Fruit fly (Drosophila melanogaster): ENCODE data around the gene Dred.

Gene Dred

dm6 chr3L:19562146-19562700 is 18.2 kb upstream of the Dred start:
- TF ChIP-seq Snoo (tag; optimal IDR thresholded peaks at IDR 0.05) (no peak), CG8159 (tag; optimal IDR thresholded peaks at IDR 0.05) (no peak), rn (GFP tag; IDR thresholded peaks at IDR 0.05) (no peak), EcR (GFP tag; optimal IDR thresholded peaks at IDR 0.05) (peak; percentile 82), CG17806 (tag; optimal IDR thresholded peaks at IDR 0.05) (no peak), CG12605 (GFP tag; IDR thresholded peaks at IDR 0.05) (peak; percentile 30; the same call in 1 of the 2 replicates), fd96Ca (GFP tag; IDR thresholded peaks at IDR 0.05) (no peak; the same call in 2 of the 3 replicates)

- TF ChIP-seq CG17806 (tag; optimal IDR thresholded peaks at IDR 0.05) (peak; percentile 78), Pif1A (GFP tag; optimal IDR thresholded peaks at IDR 0.05) (peak; percentile 67), CG12605 (GFP tag; IDR thresholded peaks at IDR 0.05) (peak; percentile 68), CG4496 (GFP tag; IDR thresholded peaks at IDR 0.05) (peak; percentile 78; the same call in 2 of the 3 replicates), Pif1B (GFP tag; optimal IDR thresholded peaks at IDR 0.05) (peak; percentile 48), CG34367 (tag; optimal IDR thresholded peaks at IDR 0.05) (peak; percentile 60), Snoo (tag; optimal IDR thresholded peaks at IDR 0.05) (peak; percentile 79), CG9948 (tag; optimal IDR thresholded peaks at IDR 0.05) (peak; percentile 83), gl (tag; optimal IDR thresholded peaks at IDR 0.05) (no peak), CG13204 (GFP tag; optimal IDR thresholded peaks at IDR 0.05) (no peak), CG14655 (GFP tag; optimal IDR thresholded peaks at IDR 0.05) (peak; percentile 71), EcR (GFP tag; optimal IDR thresholded peaks at IDR 0.05) (no peak), rn (GFP tag; IDR thresholded peaks at IDR 0.05) (no peak), D1 (tag; optimal IDR thresholded peaks at IDR 0.05) (peak; percentile 75), fd96Ca (GFP tag; IDR thresholded peaks at IDR 0.05) (no peak), CG8159 (tag; optimal IDR thresholded peaks at IDR 0.05) (peak; percentile 74), CG32121 (GFP tag; IDR thresholded peaks at IDR 0.05) (peak; percentile 84), CG8301 (tag; optimal IDR thresholded peaks at IDR 0.05) (peak; percentile 79), Ets98B (GFP tag; IDR thresholded peaks at IDR 0.05) (peak; percentile 73; the same call in 1 of the 2 replicates), CG10348 (GFP tag; IDR thresholded peaks at IDR 0.05) (peak; percentile 19; the same call in 1 of the 2 replicates), CG15710 (tag; optimal IDR thresholded peaks at IDR 0.05) (peak; percentile 66)
Measured at dm6 chr3L:19561745-19562144, 17.7 kb upstream of the Dred start.

- TF ChIP-seq CG13204 (GFP tag; optimal IDR thresholded peaks at IDR 0.05) (peak; percentile 98), CG32121 (GFP tag; IDR thresholded peaks at IDR 0.05) (peak; percentile 99), CG12605 (GFP tag; IDR thresholded peaks at IDR 0.05) (peak; percentile 98), rn (GFP tag; IDR thresholded peaks at IDR 0.05) (peak; percentile 95), CG4496 (GFP tag; IDR thresholded peaks at IDR 0.05) (peak; percentile 99), CG9948 (tag; optimal IDR thresholded peaks at IDR 0.05) (peak; percentile 99), CG17806 (tag; optimal IDR thresholded peaks at IDR 0.05) (peak; percentile 99), Pif1B (GFP tag; optimal IDR thresholded peaks at IDR 0.05) (peak; percentile 97), Snoo (tag; optimal IDR thresholded peaks at IDR 0.05) (peak; percentile 99), D1 (tag; optimal IDR thresholded peaks at IDR 0.05) (peak; percentile 96), Pif1A (GFP tag; optimal IDR thresholded peaks at IDR 0.05) (peak; percentile 99), EcR (GFP tag; optimal IDR thresholded peaks at IDR 0.05) (peak; percentile 74), gl (tag; optimal IDR thresholded peaks at IDR 0.05) (peak; percentile 97), CG8301 (tag; optimal IDR thresholded peaks at IDR 0.05) (peak; percentile 98), CG14655 (GFP tag; optimal IDR thresholded peaks at IDR 0.05) (peak; percentile 98), fd96Ca (GFP tag; IDR thresholded peaks at IDR 0.05) (peak; percentile 98), CG15710 (tag; optimal IDR thresholded peaks at IDR 0.05) (peak; percentile 99), Ets98B (GFP tag; IDR thresholded peaks at IDR 0.05) (peak; percentile 99), CG34367 (tag; optimal IDR thresholded peaks at IDR 0.05) (peak; percentile 98), CG8159 (tag; optimal IDR thresholded peaks at IDR 0.05) (peak; percentile 99), CG10348 (GFP tag; IDR thresholded peaks at IDR 0.05) (peak; percentile 93)
Measured at dm6 chr3L:19560695-19561246, 16.8 kb upstream of the Dred start.

dm6 chr3L:19560005-19560694 is 16.1 kb upstream of the Dred start:
- TF ChIP-seq EcR (GFP tag; optimal IDR thresholded peaks at IDR 0.05) (peak; percentile 67), CG15710 (tag; optimal IDR thresholded peaks at IDR 0.05) (no peak)

dm6 chr3L:19559171-19559570 is 15.2 kb upstream of the Dred start:
- TF ChIP-seq CG14655 (GFP tag; optimal IDR thresholded peaks at IDR 0.05) (no peak), CG12605 (GFP tag; IDR thresholded peaks at IDR 0.05) (no peak), CG10348 (GFP tag; IDR thresholded peaks at IDR 0.05) (no peak), CG13204 (GFP tag; optimal IDR thresholded peaks at IDR 0.05) (no peak), CG15710 (tag; optimal IDR thresholded peaks at IDR 0.05) (no peak), gl (tag; optimal IDR thresholded peaks at IDR 0.05) (no peak), CG32121 (GFP tag; IDR thresholded peaks at IDR 0.05) (no peak), Pif1B (GFP tag; optimal IDR thresholded peaks at IDR 0.05) (no peak), Pif1A (GFP tag; optimal IDR thresholded peaks at IDR 0.05) (no peak), CG8301 (tag; optimal IDR thresholded peaks at IDR 0.05) (no peak), Snoo (tag; optimal IDR thresholded peaks at IDR 0.05) (no peak), CG9948 (tag; optimal IDR thresholded peaks at IDR 0.05) (no peak), EcR (GFP tag; optimal IDR thresholded peaks at IDR 0.05) (no peak), CG4496 (GFP tag; IDR thresholded peaks at IDR 0.05) (no peak), Ets98B (GFP tag; IDR thresholded peaks at IDR 0.05) (no peak), rn (GFP tag; IDR thresholded peaks at IDR 0.05) (no peak), D1 (tag; optimal IDR thresholded peaks at IDR 0.05) (no peak), fd96Ca (GFP tag; IDR thresholded peaks at IDR 0.05) (no peak), CG17806 (tag; optimal IDR thresholded peaks at IDR 0.05) (no peak)
